Fruit fly (Drosophila melanogaster): ENCODE results near the gene CG32795.

CG32795 gene

dm6 chrX:2787267-2787666, 3.1 kb downstream of the CG32795 start (continued):
- TF ChIP-seq sc (optimal IDR thresholded peaks at IDR 0.05) (no peak), sc (GFP tag; optimal IDR thresholded peaks at IDR 0.05) (peak; percentile 70), Fer3 (tag; optimal IDR thresholded peaks at IDR 0.05) (peak; percentile 84), zen (tag; optimal IDR thresholded peaks at IDR 0.05) (peak; percentile 50), CG14965 (GFP tag; optimal IDR thresholded peaks at IDR 0.05; ENCODE audit: borderline replicate concordance) (no peak), jigr1 (GFP tag; IDR thresholded peaks at IDR 0.05) (peak; percentile 79), Dek (tag; optimal IDR thresholded peaks at IDR 0.05) (peak; percentile 74), Scr (GFP tag; IDR thresholded peaks at IDR 0.05; ENCODE audit: partially characterized antibody) (no peak), cg (GFP tag; optimal IDR thresholded peaks at IDR 0.05) (peak; percentile 46), ham (GFP tag; IDR thresholded peaks at IDR 0.05) (peak; percentile 56; the same call in 1 of the 2 replicates), mld (GFP tag; IDR thresholded peaks at IDR 0.05; ENCODE audit: partially characterized antibody) (no peak), Mrtf (GFP tag; IDR thresholded peaks at IDR 0.05) (peak; percentile 78; the same call in 2 of the 3 replicates), CG4730 (GFP tag; IDR thresholded peaks at IDR 0.05) (peak; percentile 73), HLH4C (GFP tag; IDR thresholded peaks at IDR 0.05; ENCODE audit: partially characterized antibody) (no peak), Mad (GFP tag; optimal IDR thresholded peaks at IDR 0.05) (peak; percentile 75), CG12942 (GFP tag; optimal IDR thresholded peaks at IDR 0.05) (peak; percentile 56), gem (tag; optimal IDR thresholded peaks at IDR 0.05) (peak; percentile 93), Doc3 (GFP tag; IDR thresholded peaks at IDR 0.05; ENCODE audit: partially characterized antibody) (no peak), pfk (GFP tag; optimal IDR thresholded peaks at IDR 0.05) (no peak), CG43689 (GFP tag; IDR thresholded peaks at IDR 0.05) (peak; percentile 78; the same call in 1 of the 2 replicates), CG14441 (GFP tag; IDR thresholded peaks at IDR 0.05) (peak; percentile 84), CG12769 (tag; optimal IDR thresholded peaks at IDR 0.05) (peak; percentile 83), CG16863 (GFP tag; optimal IDR thresholded peaks at IDR 0.05) (peak; percentile 78), twi (tag; optimal IDR thresholded peaks at IDR 0.05) (peak; percentile 64), wek (GFP tag; optimal IDR thresholded peaks at IDR 0.05) (peak; percentile 7), grau (tag; optimal IDR thresholded peaks at IDR 0.05) (peak; percentile 89), tgo (GFP tag; IDR thresholded peaks at IDR 0.05) (peak; percentile 79; the same call in 2 of the 3 replicates), da (GFP tag; optimal IDR thresholded peaks at IDR 0.05) (peak; percentile 9), CG8290 (GFP tag; optimal IDR thresholded peaks at IDR 0.05) (peak; percentile 65), CG8290 (tag; optimal IDR thresholded peaks at IDR 0.05) (peak in 1 of 2 experiments; percentile 63), CG32767 (GFP tag; IDR thresholded peaks at IDR 0.05) (peak; percentile 84), Six4 (GFP tag; optimal IDR thresholded peaks at IDR 0.05) (peak; percentile 80), E2f2 (GFP tag; IDR thresholded peaks at IDR 0.05) (peak; percentile 68), B-H2 (GFP tag; optimal IDR thresholded peaks at IDR 0.05) (peak; percentile 4), CG15514 (GFP tag; optimal IDR thresholded peaks at IDR 0.05) (peak; percentile 68), BtbVII (GFP tag; optimal IDR thresholded peaks at IDR 0.05) (peak; percentile 86), CG34422 (GFP tag; IDR thresholded peaks at IDR 0.05) (no peak; the same call in none of the 3 replicates), B-H1 (GFP tag; IDR thresholded peaks at IDR 0.05) (peak; percentile 74), gce (GFP tag; IDR thresholded peaks at IDR 0.05) (no peak; the same call in 2 of the 3 replicates), nerfin-2 (GFP tag; IDR thresholded peaks at IDR 0.05; ENCODE audit: partially characterized antibody) (no peak), Sox102F (GFP tag; optimal IDR thresholded peaks at IDR 0.05) (peak; percentile 90), sim (GFP tag; IDR thresholded peaks at IDR 0.05) (peak; percentile 9; the same call in 1 of the 2 replicates), cato (GFP tag; optimal IDR thresholded peaks at IDR 0.05; ENCODE audit: borderline replicate concordance) (peak; percentile 65), H2.0 (GFP tag; IDR thresholded peaks at IDR 0.05) (peak; percentile 78), fu2 (GFP tag; optimal IDR thresholded peaks at IDR 0.05) (peak; percentile 44), Hsf (GFP tag; optimal IDR thresholded peaks at IDR 0.05) (peak; percentile 73), onecut (GFP tag; IDR thresholded peaks at IDR 0.05) (peak; percentile 67), Tbp (GFP tag; optimal IDR thresholded peaks at IDR 0.05) (no peak), CG2875 (GFP tag; optimal IDR thresholded peaks at IDR 0.05) (peak; percentile 71), CG30020 (tag; optimal IDR thresholded peaks at IDR 0.05) (peak; percentile 33), tin (GFP tag; optimal IDR thresholded peaks at IDR 0.05) (peak; percentile 72)

Measured in whole organism, embryonic.